Worm (Caenorhabditis elegans): Measurements from ENCODE around the gene spp-6.

- TF ChIP-seq scrt-1 (GFP tag; IDR thresholded peaks at IDR 0.05) = no peak
- TF ChIP-seq ama-1 (optimal IDR thresholded peaks at IDR 0.05) = no peak
- no peak for TF ChIP-seq hnd-1 (tag; optimal IDR thresholded peaks at IDR 0.05)
- TF ChIP-seq F13C5.2 (tag; optimal IDR thresholded peaks at IDR 0.05) = no peak
Observed at ce11 chrX:7330685-7331196, 13.6 kb downstream of the spp-6 start, which contains the start of gene ttr-30.
